Fruit fly (Drosophila melanogaster) whole organism, embryonic: Measurements from ENCODE around the gene CG5968.

Experiments used
- Asciz ChIP-seq: fragments of 200-800 bp; sonication (Bioruptor generic); optimal IDR thresholded peaks from 2 replicates; lab custom pipeline; 2017; ENCODE audit warnings: missing biosample characterization, mild to moderate bottlenecking, missing genetic modification characterization, missing genetic modification reagents
- CG10543 ChIP-seq: fragments of 200-800 bp; sonication (Bioruptor generic); optimal IDR thresholded peaks from 3 replicates; lab custom pipeline; 2017; ENCODE audit warnings: missing biosample characterization, mild to moderate bottlenecking, missing genetic modification characterization, moderate library complexity
- CG11456 ChIP-seq: fragments of 200-800 bp; sonication (Bioruptor generic); IDR thresholded peaks from 3 replicates; pipeline ENCODE4 v1.3.6; 2022; ENCODE audit warnings: missing biosample characterization, missing genetic modification characterization
- CG11504 ChIP-seq: fragments of 200-800 bp; sonication (Bioruptor generic); optimal IDR thresholded peaks from 3 replicates; lab custom pipeline; 2019; ENCODE audit warnings: missing biosample characterization, mild to moderate bottlenecking, missing genetic modification characterization, moderate library complexity
- CG11695 ChIP-seq: fragments of 200-800 bp; sonication (Bioruptor generic); IDR thresholded peaks from 3 replicates; pipeline ENCODE4 v1.3.6; 2022; ENCODE audit warnings: missing biosample characterization, missing genetic modification characterization
- CG12299 ChIP-seq: fragments of 200-800 bp; sonication (Bioruptor generic); optimal IDR thresholded peaks from 2 replicates; lab custom pipeline; 2018; ENCODE audit warnings: missing biosample characterization, mild to moderate bottlenecking, missing genetic modification characterization
- CG14860 ChIP-seq: fragments of 200-800 bp; sonication (Bioruptor generic); IDR thresholded peaks from 3 replicates; pipeline ENCODE4 v1.3.6; 2022; ENCODE audit warnings: missing biosample characterization, missing genetic modification characterization; ENCODE audit not compliant: partially characterized antibody
- CG14965 ChIP-seq: fragments of 200-800 bp; sonication (Bioruptor generic); optimal IDR thresholded peaks from 2 replicates; lab custom pipeline; 2016; ENCODE audit warnings: missing biosample characterization, missing genetic modification characterization, borderline replicate concordance
- CG15601 ChIP-seq: fragments of 200-800 bp; sonication (Bioruptor generic); optimal IDR thresholded peaks from 3 replicates; lab custom pipeline; 2019; ENCODE audit warnings: missing biosample characterization, mild to moderate bottlenecking, missing genetic modification characterization, moderate library complexity
- CG2120 ChIP-seq: fragments of 200-800 bp; sonication (Bioruptor generic); optimal IDR thresholded peaks from 3 replicates; lab custom pipeline; 2016; ENCODE audit warnings: missing biosample characterization, missing genetic modification characterization
- CG2678 ChIP-seq: fragments of 200-800 bp; sonication (Bioruptor generic); optimal IDR thresholded peaks from 3 replicates; lab custom pipeline; 2019; ENCODE audit warnings: missing biosample characterization, mild to moderate bottlenecking, missing genetic modification characterization, moderate library complexity
- CG2875 ChIP-seq: fragments of 200-800 bp; sonication (Bioruptor generic); optimal IDR thresholded peaks from 2 replicates; lab custom pipeline; 2017; ENCODE audit warnings: missing biosample characterization, mild to moderate bottlenecking, missing genetic modification characterization, missing genetic modification reagents
- CG3065 ChIP-seq: fragments of 200-800 bp; sonication (Bioruptor generic); optimal IDR thresholded peaks from 2 replicates; lab custom pipeline; 2016; ENCODE audit warnings: missing biosample characterization, missing genetic modification characterization
- CG4282 ChIP-seq: fragments of 200-800 bp; sonication (Bioruptor generic); optimal IDR thresholded peaks from 2 replicates; lab custom pipeline; 2016; ENCODE audit warnings: missing biosample characterization, missing genetic modification characterization
- CG4730 ChIP-seq: fragments of 200-800 bp; sonication (Bioruptor generic); IDR thresholded peaks from 2 replicates; pipeline ENCODE4 v1.3.6; 2022; ENCODE audit warnings: missing biosample characterization, missing genetic modification characterization
- CG5180 ChIP-seq: fragments of 200-800 bp; sonication (Bioruptor generic); optimal IDR thresholded peaks from 3 replicates; lab custom pipeline; 2017; ENCODE audit warnings: missing biosample characterization, missing genetic modification characterization, mild to moderate bottlenecking, moderate library complexity, missing genetic modification reagents
- CG8290 ChIP-seq, 3 experiments: fragments of 200-800 bp; sonication (Bioruptor generic); optimal IDR thresholded peaks; 2 replicates each; lab custom pipeline; 2016 to 2019; ENCODE audit warnings: missing biosample characterization in 3 of 3, missing genetic modification characterization in 3 of 3, mild to moderate bottlenecking in 2 of 3, moderate library complexity in 1 of 3
- CoRest ChIP-seq: fragments of 200-800 bp; sonication (Bioruptor generic); optimal IDR thresholded peaks from 3 replicates; lab custom pipeline; 2018; ENCODE audit warnings: missing biosample characterization, mild to moderate bottlenecking, missing genetic modification characterization, moderate library complexity
- D ChIP-seq, 2 experiments: fragments of 200-800 bp in 1 of 2; fragments of >200 bp in 1 of 2; sonication (Bioruptor generic) in 1 of 2; optimal IDR thresholded peaks; 2 replicates in 1 of 2; 3 replicates in 1 of 2; lab custom pipeline; 2017; ENCODE audit warnings: mild to moderate bottlenecking in 1 of 2, missing biosample characterization in 1 of 2, missing genetic modification characterization in 1 of 2, missing genetic modification reagents in 1 of 2
- Doc2 ChIP-seq: fragments of 200-800 bp; sonication (Bioruptor generic); IDR thresholded peaks from 2 replicates; pipeline ENCODE4 v1.3.6; 2022; ENCODE audit warnings: missing biosample characterization, missing genetic modification characterization
- H15 ChIP-seq: fragments of 200-800 bp; sonication (Bioruptor generic); IDR thresholded peaks from 3 replicates; pipeline ENCODE4 v1.3.6; 2022; ENCODE audit warnings: missing biosample characterization, missing genetic modification characterization
- HLHmδ ChIP-seq: fragments of 200-800 bp; sonication (Bioruptor generic); optimal IDR thresholded peaks from 2 replicates; lab custom pipeline; 2018; ENCODE audit warnings: missing biosample characterization, mild to moderate bottlenecking, missing genetic modification characterization, moderate library complexity
- MBD-R2 ChIP-seq: fragments of 200-800 bp; sonication (Bioruptor generic); IDR thresholded peaks from 2 replicates; pipeline ENCODE4 v1.3.6; 2022; ENCODE audit warnings: missing biosample characterization, missing genetic modification characterization
- Nf-YB ChIP-seq: fragments of 200-800 bp; sonication (Bioruptor generic); optimal IDR thresholded peaks from 3 replicates; lab custom pipeline; 2019; ENCODE audit warnings: missing biosample characterization, mild to moderate bottlenecking, missing genetic modification characterization, moderate library complexity
- PHDP ChIP-seq: fragments of 200-800 bp; sonication (Bioruptor generic); optimal IDR thresholded peaks from 3 replicates; lab custom pipeline; 2018; ENCODE audit warnings: missing biosample characterization, mild to moderate bottlenecking, missing genetic modification characterization, moderate library complexity
- Rfx ChIP-seq: fragments of 200-800 bp; sonication (Bioruptor generic); IDR thresholded peaks from 2 replicates; pipeline ENCODE4 v1.3.6; 2022; ENCODE audit warnings: missing biosample characterization, missing genetic modification characterization
- Scr ChIP-seq: fragments of 200-800 bp; sonication (Bioruptor generic); IDR thresholded peaks from 2 replicates; pipeline ENCODE4 v1.3.6; 2022; ENCODE audit warnings: missing biosample characterization, missing genetic modification characterization; ENCODE audit not compliant: partially characterized antibody
- Vsx1 ChIP-seq: fragments of 200-800 bp; sonication (Bioruptor generic); optimal IDR thresholded peaks from 2 replicates; lab custom pipeline; 2017; ENCODE audit warnings: missing biosample characterization, mild to moderate bottlenecking, missing genetic modification characterization, missing genetic modification reagents
- Xbp1 ChIP-seq: fragments of 200-800 bp; sonication (Bioruptor generic); optimal IDR thresholded peaks from 3 replicates; lab custom pipeline; 2016; ENCODE audit warnings: missing biosample characterization, mild to moderate bottlenecking, missing genetic modification characterization
- Xrp1 ChIP-seq: fragments of 200-800 bp; sonication (Bioruptor generic); IDR thresholded peaks from 2 replicates; pipeline ENCODE4 v1.3.6; 2022; ENCODE audit warnings: missing biosample characterization, missing genetic modification characterization
- amos ChIP-seq: fragments of 200-800 bp; sonication (Bioruptor generic); IDR thresholded peaks from 2 replicates; pipeline ENCODE4 v1.3.6; 2022; ENCODE audit warnings: missing biosample characterization, missing genetic modification characterization; ENCODE audit not compliant: partially characterized antibody
- cas ChIP-seq: fragments of 200-800 bp; sonication (Bioruptor generic); IDR thresholded peaks from 2 replicates; pipeline ENCODE4 v1.3.6; 2022; ENCODE audit warnings: missing biosample characterization, missing genetic modification characterization
- crc ChIP-seq: fragments of 200-800 bp; sonication (Bioruptor generic); optimal IDR thresholded peaks from 2 replicates; lab custom pipeline; 2016; ENCODE audit warnings: missing biosample characterization, missing genetic modification characterization
- fd3F ChIP-seq: fragments of 200-800 bp; sonication (Bioruptor generic); optimal IDR thresholded peaks from 2 replicates; lab custom pipeline; 2018; ENCODE audit warnings: missing biosample characterization, mild to moderate bottlenecking, missing genetic modification characterization, moderate library complexity
- gce ChIP-seq: fragments of 200-800 bp; sonication (Bioruptor generic); IDR thresholded peaks from 3 replicates; pipeline ENCODE4 v1.3.6; 2022; ENCODE audit warnings: missing biosample characterization, missing genetic modification characterization
- gro ChIP-seq: fragments of 200-800 bp; sonication (Bioruptor generic); optimal IDR thresholded peaks from 2 replicates; lab custom pipeline; 2016; ENCODE audit warnings: missing biosample characterization, missing genetic modification characterization
- inv ChIP-seq: fragments of 200-800 bp; sonication (Bioruptor generic); IDR thresholded peaks from 2 replicates; pipeline ENCODE4 v1.3.6; 2022; ENCODE audit warnings: missing biosample characterization, missing genetic modification characterization; ENCODE audit not compliant: partially characterized antibody
- kni ChIP-seq: fragments of 200-800 bp; sonication (Bioruptor generic); optimal IDR thresholded peaks from 3 replicates; lab custom pipeline; 2017; ENCODE audit warnings: mild to moderate bottlenecking, missing biosample characterization, missing genetic modification reagents, missing genetic modification characterization
- mam ChIP-seq: fragments of 200-800 bp; sonication (Bioruptor generic); optimal IDR thresholded peaks from 3 replicates; lab custom pipeline; 2016; ENCODE audit warnings: missing biosample characterization, missing genetic modification characterization
- nau ChIP-seq: fragments of 200-800 bp; sonication (Bioruptor generic); optimal IDR thresholded peaks from 3 replicates; lab custom pipeline; 2017; ENCODE audit warnings: missing biosample characterization, mild to moderate bottlenecking, missing genetic modification characterization, missing genetic modification reagents
- nerfin-1 ChIP-seq: fragments of 200-800 bp; sonication (Bioruptor generic); optimal IDR thresholded peaks from 3 replicates; lab custom pipeline; 2019; ENCODE audit warnings: missing biosample characterization, mild to moderate bottlenecking, missing genetic modification characterization, moderate library complexity
- onecut ChIP-seq: fragments of 200-800 bp; sonication (Bioruptor generic); IDR thresholded peaks from 2 replicates; pipeline ENCODE4 v1.3.6; 2022; ENCODE audit warnings: missing biosample characterization, missing genetic modification characterization
- pnt ChIP-seq: fragments of 200-800 bp; sonication (Bioruptor generic); optimal IDR thresholded peaks from 3 replicates; lab custom pipeline; 2016; ENCODE audit warnings: missing biosample characterization, missing genetic modification characterization
- sens ChIP-seq: fragments of 200-800 bp; sonication (Bioruptor generic); peaks from one replicate; lab custom pipeline; 2016; ENCODE audit warnings: missing biosample characterization, missing genetic modification characterization
- sug ChIP-seq: fragments of 200-800 bp; optimal IDR thresholded peaks from 2 replicates; lab custom pipeline; 2019; ENCODE audit warnings: missing biosample characterization, mild to moderate bottlenecking, missing genetic modification characterization, moderate library complexity
- trem ChIP-seq: fragments of 200-800 bp; optimal IDR thresholded peaks from 3 replicates; lab custom pipeline; 2019; ENCODE audit warnings: missing biosample characterization, mild to moderate bottlenecking, missing genetic modification characterization, moderate library complexity
- ttk ChIP-seq: fragments of 200-800 bp; sonication (Bioruptor generic); IDR thresholded peaks from 2 replicates; pipeline ENCODE4 v2.1.2; 2022; ENCODE audit warnings: missing biosample characterization, missing genetic modification characterization
- z ChIP-seq: fragments of 200-800 bp; sonication (Bioruptor generic); IDR thresholded peaks from 3 replicates; pipeline ENCODE4 v1.3.6; 2022; ENCODE audit warnings: missing biosample characterization, missing genetic modification characterization

The CG5968 gene

DNA sequence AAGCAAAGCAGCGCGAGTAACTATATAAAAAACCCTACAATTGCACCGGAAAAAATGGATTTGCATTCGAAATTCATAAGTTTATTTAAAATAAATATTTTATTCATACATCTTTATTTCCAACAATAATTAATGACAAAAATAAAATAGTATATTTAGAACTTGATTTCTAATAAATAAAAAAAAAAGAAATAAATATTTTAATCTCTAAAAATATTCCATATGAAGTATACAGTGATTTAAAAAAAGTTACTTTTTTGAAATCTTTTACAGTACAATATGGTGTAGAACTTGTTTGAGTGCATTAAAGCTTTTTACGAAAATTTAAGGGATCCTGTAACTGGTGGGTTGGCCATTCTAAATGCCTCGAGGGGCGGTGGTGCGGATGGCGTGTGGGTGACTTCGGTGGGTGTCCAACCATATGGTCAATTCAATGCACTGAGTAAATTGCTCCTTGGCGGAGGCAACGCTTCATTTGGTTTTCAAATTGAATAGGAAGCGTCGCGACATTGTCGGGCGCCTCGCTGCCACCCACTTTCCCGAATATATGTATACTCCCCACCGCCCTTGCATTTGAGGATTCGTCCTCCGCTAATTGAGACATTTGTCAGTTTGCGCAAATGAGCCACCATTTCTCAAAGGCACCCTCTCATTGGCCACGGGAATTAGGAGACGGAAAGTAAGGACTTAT, 1.2 kb downstream of the CG5968 start (continued):
- TF ChIP-seq CG11504 (tag; lab: Kevin White, UChicago) (peak; percentile 54), onecut (GFP tag; lab: Robert Waterston, UW) (no peak), Xbp1 (GFP tag; lab: Kevin White, UChicago) (peak; percentile 20), H15 (GFP tag; lab: Robert Waterston, UW) (no peak), sens (no peak), CG11695 (GFP tag; lab: Robert Waterston, UW) (peak; percentile 61; the same call in 2 of the 3 replicates), gro (no peak), gce (no peak), CG4282 (no peak), CG11456 (GFP tag; lab: Robert Waterston, UW) (no peak), CG4730 (GFP tag; lab: Robert Waterston, UW) (no peak), pnt (no peak), mam (GFP tag; lab: Kevin White, UChicago) (no peak), Vsx1 (GFP tag; lab: Kevin White, UChicago) (no peak), CG3065 (GFP tag; lab: Kevin White, UChicago) (no peak), Scr (GFP tag; lab: Robert Waterston, UW) (no peak), MBD-R2 (GFP tag; lab: Robert Waterston, UW) (no peak), Asciz (GFP tag; lab: Kevin White, UChicago) (peak; percentile 45), fd3F (peak; percentile 6), CG14965 (GFP tag; lab: Kevin White, UChicago) (no peak), PHDP (tag; lab: Kevin White, UChicago) (peak; percentile 47), HLHmδ (no peak), nerfin-1 (no peak), inv (no peak), Doc2 (0 out of 2 replicates have a peak, but pooled peaks have one; percentile 19), CoRest (tag; lab: Kevin White, UChicago) (peak; percentile 59), ttk (GFP tag; lab: Robert Waterston, UW) (no peak), Nf-YB (no peak), D (optimal IDR thresholded peaks at IDR 0.05; lab: Kevin White, UChicago) (no peak), D (GFP tag; optimal IDR thresholded peaks at IDR 0.05; lab: Kevin White, UChicago) (peak; percentile 5), CG10543 (GFP tag; lab: Kevin White, UChicago) (no peak), CG2120 (GFP tag; lab: Kevin White, UChicago) (peak; percentile 19), CG14860 (GFP tag; lab: Robert Waterston, UW) (no peak), CG2875 (peak; percentile 13), kni (no peak), CG12299 (tag; lab: Kevin White, UChicago) (peak; percentile 66), CG2678 (tag; lab: Kevin White, UChicago) (no peak), amos (GFP tag; lab: Robert Waterston, UW) (no peak), CG5180 (GFP tag; lab: Kevin White, UChicago) (no peak), nau (no peak), z (GFP tag; lab: Robert Waterston, UW) (no peak), Rfx (GFP tag; lab: Robert Waterston, UW) (no peak), cas (GFP tag; lab: Robert Waterston, UW) (no peak), trem (tag; lab: Kevin White, UChicago) (peak; percentile 28), CG8290 (GFP tag; optimal IDR thresholded peaks at IDR 0.05; lab: Kevin White, UChicago) (no peak), CG8290 (tag; optimal IDR thresholded peaks at IDR 0.05; lab: Kevin White, UChicago) (no peak), Xrp1 (GFP tag; lab: Robert Waterston, UW) (peak; percentile 38; the same call in 1 of the 2 replicates), CG15601 (tag; lab: Kevin White, UChicago) (peak; percentile 25), crc (GFP tag; lab: Kevin White, UChicago) (no peak), sug (tag; lab: Kevin White, UChicago) (no peak)
